Fruit fly (Drosophila melanogaster) whole organism, adult: ENCODE results near the gene Tim17a2.
A peak's percentile ranks its signal among the peaks of the same experiment; 100 is the strongest.

Source experiments
- CG11617 ChIP-seq: fragments of 200-800 bp; sonication (Bioruptor generic); optimal IDR thresholded peaks from 2 replicates; lab custom pipeline; 2017; ENCODE audit warnings: mild to moderate bottlenecking, missing biosample characterization, missing genetic modification reagents, missing genetic modification characterization
- CG12768 ChIP-seq: fragments of 200-800 bp; sonication (Bioruptor generic); optimal IDR thresholded peaks from 2 replicates; lab custom pipeline; 2017; ENCODE audit warnings: missing biosample characterization, missing genetic modification characterization, mild to moderate bottlenecking, moderate library complexity, missing genetic modification reagents
- CG14711 ChIP-seq: fragments of 200-800 bp; sonication (Bioruptor generic); optimal IDR thresholded peaks from 2 replicates; lab custom pipeline; 2018; ENCODE audit warnings: missing biosample characterization, mild to moderate bottlenecking, missing genetic modification characterization, moderate library complexity
- CG1620 ChIP-seq: fragments of 200-800 bp; sonication (Bioruptor generic); optimal IDR thresholded peaks from 2 replicates; lab custom pipeline; 2016; ENCODE audit warnings: missing biosample characterization, missing genetic modification characterization
- CG33017 ChIP-seq: fragments of 200-800 bp; sonication (Bioruptor generic); optimal IDR thresholded peaks from 2 replicates; lab custom pipeline; 2018; ENCODE audit warnings: missing biosample characterization, mild to moderate bottlenecking, missing genetic modification characterization, moderate library complexity
- CG5204 ChIP-seq: fragments of 200-800 bp; sonication (Bioruptor generic); optimal IDR thresholded peaks from 2 replicates; lab custom pipeline; 2016; ENCODE audit warnings: missing biosample characterization, missing genetic modification characterization
- CG7045 ChIP-seq: fragments of 200-800 bp; sonication (Bioruptor generic); optimal IDR thresholded peaks from 2 replicates; lab custom pipeline; 2017; ENCODE audit warnings: missing biosample characterization, mild to moderate bottlenecking, missing genetic modification characterization
- CG7101 ChIP-seq: fragments of 200-800 bp; sonication (Bioruptor generic); optimal IDR thresholded peaks from 2 replicates; lab custom pipeline; 2018; ENCODE audit warnings: missing biosample characterization, mild to moderate bottlenecking, missing genetic modification characterization, moderate library complexity
- Clk ChIP-seq: fragments of 200-800 bp; sonication (Bioruptor generic); optimal IDR thresholded peaks from 2 replicates; lab custom pipeline; 2017; ENCODE audit warnings: missing biosample characterization, missing genetic modification characterization
- Crg-1 ChIP-seq: fragments of 200-800 bp; sonication (Bioruptor generic); optimal IDR thresholded peaks from 2 replicates; lab custom pipeline; 2016; ENCODE audit warnings: missing biosample characterization, missing genetic modification characterization
- Hr96 ChIP-seq: fragments of 200-800 bp; sonication (Bioruptor generic); optimal IDR thresholded peaks from 2 replicates; lab custom pipeline; 2016; ENCODE audit warnings: missing biosample characterization, missing genetic modification characterization
- Mnt ChIP-seq: fragments of 200-800 bp; sonication (Bioruptor generic); optimal IDR thresholded peaks from 2 replicates; lab custom pipeline; 2016; ENCODE audit warnings: missing biosample characterization, mild to moderate bottlenecking, missing genetic modification characterization
- bab1 ChIP-seq: fragments of 200-800 bp; sonication (Bioruptor generic); optimal IDR thresholded peaks from 3 replicates; lab custom pipeline; 2019; ENCODE audit warnings: missing biosample characterization, mild to moderate bottlenecking, missing genetic modification characterization, moderate library complexity
- cic ChIP-seq: fragments of 200-800 bp; sonication (Bioruptor generic); optimal IDR thresholded peaks from 2 replicates; lab custom pipeline; 2017; ENCODE audit warnings: missing biosample characterization, mild to moderate bottlenecking, missing genetic modification characterization, moderate library complexity
- cnc ChIP-seq, 2 experiments: fragments of >200 bp; optimal IDR thresholded peaks; 2 replicates each; lab custom pipeline; 2017
- kay ChIP-seq: fragments of 200-800 bp; sonication (Bioruptor generic); peaks from one replicate; lab custom pipeline; 2016; ENCODE audit warnings: missing biosample characterization, missing genetic modification characterization, borderline replicate concordance
- ovo ChIP-seq: fragments of 200-800 bp; sonication (Bioruptor generic); optimal IDR thresholded peaks from 2 replicates; lab custom pipeline; 2016; ENCODE audit warnings: missing biosample characterization, missing genetic modification characterization
- pad ChIP-seq: fragments of 200-800 bp; sonication (Bioruptor generic); optimal IDR thresholded peaks from 3 replicates; lab custom pipeline; 2017; ENCODE audit warnings: missing biosample characterization, missing genetic modification characterization, mild to moderate bottlenecking, moderate library complexity, missing genetic modification reagents
- tj ChIP-seq: fragments of 200-800 bp; sonication (Bioruptor generic); optimal IDR thresholded peaks from 3 replicates; lab custom pipeline; 2017; ENCODE audit warnings: missing biosample characterization, mild to moderate bottlenecking, missing genetic modification characterization, moderate library complexity
- toe ChIP-seq: fragments of 200-800 bp; sonication (Bioruptor generic); optimal IDR thresholded peaks from 2 replicates; lab custom pipeline; 2016; ENCODE audit warnings: missing biosample characterization, missing genetic modification characterization

Tim17a2 gene

DNA sequence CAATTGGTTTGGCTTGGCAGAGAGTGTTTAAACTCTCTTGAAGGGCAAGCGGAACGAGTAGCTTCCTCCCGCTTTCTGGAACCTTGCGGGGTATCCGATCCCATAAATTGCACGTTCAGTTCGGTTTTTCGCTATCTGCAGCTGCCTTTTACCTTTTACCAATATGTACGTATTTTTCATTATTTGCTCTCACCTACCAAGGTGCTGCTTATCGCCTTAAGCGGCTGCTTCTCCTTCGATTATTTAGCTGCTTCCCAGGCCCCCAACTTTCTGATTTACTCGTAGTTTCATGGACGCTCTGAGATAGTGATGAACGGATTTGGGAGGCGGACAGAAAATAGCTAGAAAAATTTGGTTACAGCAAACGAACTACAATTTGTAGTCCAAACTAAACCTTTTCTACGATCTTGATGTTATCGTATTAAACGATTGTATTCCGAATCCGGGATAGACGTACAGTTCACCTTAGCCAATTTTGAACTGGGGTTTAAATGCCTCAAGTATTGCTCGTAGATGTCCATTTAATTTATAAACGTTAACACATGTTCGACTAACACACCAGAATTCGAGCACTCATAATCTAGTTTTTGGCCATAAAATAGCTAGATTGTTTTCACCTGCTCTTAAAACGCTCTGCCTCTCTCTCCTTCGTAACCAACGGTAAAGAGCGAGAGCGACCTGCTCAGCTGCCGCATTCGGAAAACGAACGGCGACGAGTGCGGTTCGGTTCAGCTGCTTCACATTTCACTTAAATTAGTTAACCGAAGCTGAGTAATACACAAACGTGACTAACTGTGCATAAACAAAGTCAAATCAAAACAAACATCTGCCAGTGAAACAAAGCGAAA is 2.0 kb upstream of the Tim17a2 start:
- TF ChIP-seq pad (GFP tag; lab: Kevin White, UChicago) (peak; percentile 95), CG12768 (GFP tag; lab: Kevin White, UChicago) (peak; percentile 27), Crg-1 (GFP tag; lab: Kevin White, UChicago) (no peak), toe (peak; percentile 18), cnc (optimal IDR thresholded peaks at IDR 0.05; lab: Kevin White, UChicago) (no peak), ovo (GFP tag; lab: Kevin White, UChicago) (peak; percentile 75), CG33017 (tag; lab: Kevin White, UChicago) (peak; percentile 22), CG7045 (no peak), CG14711 (tag; lab: Kevin White, UChicago) (peak; percentile 1), tj (peak; percentile 12), CG7101 (tag; lab: Kevin White, UChicago) (peak; percentile 39), Hr96 (GFP tag; lab: Kevin White, UChicago) (peak; percentile 66), CG11617 (GFP tag; lab: Kevin White, UChicago) (peak; percentile 72), Mnt (GFP tag; lab: Kevin White, UChicago) (peak; percentile 52), cic (peak; percentile 77), CG1620 (GFP tag; lab: Kevin White, UChicago) (peak; percentile 29), kay (peak; percentile 83), bab1 (GFP tag; lab: Kevin White, UChicago) (peak; percentile 23), Clk (GFP tag; lab: Kevin White, UChicago) (no peak)

DNA sequence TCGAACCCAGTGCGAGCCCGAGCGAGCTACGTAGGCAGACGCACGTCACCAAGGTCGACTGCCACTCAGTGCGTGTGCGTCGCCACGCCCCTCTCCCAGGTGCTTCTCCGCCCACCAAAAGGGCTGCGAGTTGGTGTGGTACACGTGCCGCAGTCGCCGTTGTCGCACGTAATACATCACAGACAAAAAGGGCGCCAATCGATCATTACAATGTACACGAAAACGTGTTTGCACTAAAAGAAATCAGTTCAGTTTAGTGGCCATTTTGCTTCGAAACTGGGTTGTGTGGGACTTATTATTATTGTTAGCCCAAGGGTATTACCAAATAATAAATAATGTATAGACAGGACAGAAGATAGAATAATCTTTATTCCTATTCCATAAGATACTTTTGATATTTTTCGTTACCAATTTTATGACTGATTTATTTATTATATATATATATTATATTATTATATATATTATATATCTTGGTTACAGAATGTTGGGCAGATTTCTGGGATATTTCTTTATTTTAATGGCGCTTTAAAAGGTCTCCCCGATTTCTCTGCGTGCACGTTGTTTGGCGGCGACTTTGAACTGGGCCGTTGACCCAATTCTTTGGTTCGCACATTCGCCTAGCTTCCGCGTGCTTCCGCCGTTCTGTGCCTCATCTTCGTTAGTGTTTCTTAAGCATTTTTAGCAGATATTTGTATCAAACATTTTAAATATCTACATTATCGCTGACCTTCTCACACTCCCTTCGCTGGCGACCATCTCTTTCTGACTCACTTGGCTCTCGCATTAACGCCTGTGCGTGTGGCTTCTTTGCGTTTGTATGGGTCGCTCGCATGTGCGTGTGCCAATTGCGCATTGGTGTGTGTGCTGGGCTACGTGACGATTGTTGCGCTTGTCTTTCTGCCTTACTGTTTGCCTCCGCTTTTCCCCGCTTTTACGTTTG is 1.1 kb upstream of the Tim17a2 start:
- TF ChIP-seq CG12768 (GFP tag; lab: Kevin White, UChicago) (peak; percentile 7), CG11617 (GFP tag; lab: Kevin White, UChicago) (peak; percentile 60), cic (peak; percentile 87), CG14711 (tag; lab: Kevin White, UChicago) (peak; percentile 50), Hr96 (GFP tag; lab: Kevin White, UChicago) (no peak), CG7045 (peak; percentile 12), Mnt (GFP tag; lab: Kevin White, UChicago) (peak; percentile 15), toe (no peak), CG7101 (tag; lab: Kevin White, UChicago) (peak; percentile 42), pad (GFP tag; lab: Kevin White, UChicago) (peak; percentile 97), kay (peak; percentile 95), CG33017 (tag; lab: Kevin White, UChicago) (no peak)

DNA sequence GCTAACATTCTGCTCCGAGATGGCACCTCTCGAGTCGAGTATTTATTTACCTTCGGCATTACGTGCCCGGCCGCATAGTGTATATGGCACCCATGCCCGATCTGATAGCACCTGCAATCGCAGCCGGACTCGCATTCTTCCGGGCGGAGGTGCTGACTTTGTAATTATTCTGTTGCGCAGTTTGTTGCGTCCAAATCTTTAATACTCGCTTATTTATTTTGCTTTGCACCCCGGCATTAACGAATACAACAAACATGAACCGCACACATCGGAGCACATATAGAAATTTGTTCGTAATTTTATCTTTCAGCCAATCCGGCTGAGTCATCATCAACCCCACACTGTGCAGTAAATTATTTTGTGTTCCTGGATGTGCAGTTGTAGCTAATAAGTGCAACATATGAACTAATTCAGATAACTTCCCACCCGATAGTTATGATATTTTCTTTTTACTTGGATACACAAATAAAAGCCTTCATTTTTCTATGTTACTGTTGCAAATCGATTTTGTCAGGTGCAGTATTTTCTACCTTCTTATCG is 426 bp downstream of the Tim17a2 start:
- peak; percentile 83 for TF ChIP-seq tj
- TF ChIP-seq ovo (GFP tag; lab: Kevin White, UChicago) = peak; percentile 36
- TF ChIP-seq cnc (optimal IDR thresholded peaks at IDR 0.05; lab: Kevin White, UChicago) = peak in 1 of 2 experiments; percentile 70
- peak; percentile 76 for TF ChIP-seq cic
- no peak for TF ChIP-seq pad (GFP tag; lab: Kevin White, UChicago)
- TF ChIP-seq CG5204 = no peak
- TF ChIP-seq kay = peak; percentile 96
- TF ChIP-seq CG12768 (GFP tag; lab: Kevin White, UChicago) = peak; percentile 14
- no peak for TF ChIP-seq CG7045
- no peak for TF ChIP-seq CG14711 (tag; lab: Kevin White, UChicago)
- TF ChIP-seq CG11617 (GFP tag; lab: Kevin White, UChicago) = no peak
- TF ChIP-seq CG7101 (tag; lab: Kevin White, UChicago) = peak; percentile 20
- TF ChIP-seq bab1 (GFP tag; lab: Kevin White, UChicago) = no peak
- no peak for TF ChIP-seq Clk (GFP tag; lab: Kevin White, UChicago)
- peak; percentile 4 for TF ChIP-seq CG1620 (GFP tag; lab: Kevin White, UChicago)
- TF ChIP-seq Mnt (GFP tag; lab: Kevin White, UChicago) = peak; percentile 55
- TF ChIP-seq CG33017 (tag; lab: Kevin White, UChicago) = peak; percentile 28
- no peak for TF ChIP-seq Hr96 (GFP tag; lab: Kevin White, UChicago)
- TF ChIP-seq toe = no peak
- peak; percentile 27 for TF ChIP-seq Crg-1 (GFP tag; lab: Kevin White, UChicago)

DNA sequence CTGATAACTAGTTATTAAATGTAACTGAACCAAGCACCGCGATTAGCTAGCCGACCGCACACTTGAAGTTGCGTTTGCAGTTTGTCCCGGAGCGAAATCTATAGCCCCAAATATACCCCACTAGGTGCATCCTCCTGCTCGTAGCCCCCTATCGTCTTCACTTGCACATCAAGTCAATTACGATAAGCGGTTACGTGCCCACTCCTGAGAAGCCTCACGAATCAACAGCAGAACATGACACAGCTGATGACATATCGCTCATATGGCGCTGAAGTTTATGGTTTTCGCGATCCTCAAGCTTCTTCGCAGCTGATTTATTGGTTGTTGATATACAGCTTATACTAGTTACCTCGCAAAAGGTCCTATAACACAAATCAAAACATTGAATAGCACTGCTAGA is 1.2 kb downstream of the Tim17a2 start:
- TF ChIP-seq CG33017 (tag; lab: Kevin White, UChicago) (peak; percentile 30), kay (no peak), CG12768 (GFP tag; lab: Kevin White, UChicago) (peak; percentile 29), cic (peak; percentile 56)

DNA sequence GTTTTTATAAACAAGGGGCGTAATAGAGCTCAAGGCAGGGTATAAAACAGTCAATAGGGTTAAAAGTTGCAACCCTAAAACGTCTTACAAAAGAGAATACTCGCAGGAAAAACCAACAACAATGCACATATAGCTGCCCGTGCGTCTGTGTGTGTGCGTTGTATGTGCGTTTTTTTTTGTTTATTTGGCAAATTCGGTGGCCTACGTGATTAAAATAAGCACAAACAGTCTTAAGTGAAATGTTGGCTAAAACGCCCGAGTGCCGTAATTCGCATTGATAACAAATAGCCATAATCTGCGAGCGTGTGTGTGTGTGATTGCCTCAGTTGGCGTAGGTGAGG is 5.4 kb downstream of the Tim17a2 start:
- no peak for TF ChIP-seq Mnt (GFP tag; lab: Kevin White, UChicago)
- peak; percentile 85 for TF ChIP-seq tj
